Fruit fly (Drosophila melanogaster) whole organism, prepupa: Measurements from ENCODE around the gene CG12768.

Experiments
- CG10669 ChIP-seq: fragments of 200-800 bp; sonication (Bioruptor generic); optimal IDR thresholded peaks from 3 replicates; lab custom pipeline; 2018; ENCODE audit warnings: missing biosample characterization, mild to moderate bottlenecking, missing genetic modification characterization, moderate library complexity
- CG11294 ChIP-seq: fragments of 200-800 bp; sonication (Bioruptor generic); IDR thresholded peaks from 2 replicates; pipeline ENCODE4 v1.3.6; 2022; ENCODE audit warnings: missing biosample characterization, missing genetic modification characterization
- CG11902 ChIP-seq: fragments of 200-800 bp; sonication (Bioruptor generic); optimal IDR thresholded peaks from 3 replicates; lab custom pipeline; 2016; ENCODE audit warnings: missing biosample characterization, missing genetic modification characterization
- CG15336 ChIP-seq: fragments of 200-800 bp; sonication (Bioruptor generic); IDR thresholded peaks from 2 replicates; pipeline ENCODE4 v1.3.6; 2022; ENCODE audit warnings: missing biosample characterization, missing genetic modification characterization
- CG1621 ChIP-seq: fragments of 200-800 bp; sonication (Bioruptor generic); optimal IDR thresholded peaks from 3 replicates; lab custom pipeline; 2018; ENCODE audit warnings: missing biosample characterization, mild to moderate bottlenecking, missing genetic modification characterization
- CG16779 ChIP-seq: fragments of 200-800 bp; sonication (Bioruptor generic); optimal IDR thresholded peaks from 3 replicates; lab custom pipeline; 2017; ENCODE audit warnings: missing biosample characterization, mild to moderate bottlenecking, missing genetic modification characterization
- CG3032 ChIP-seq: fragments of 200-800 bp; optimal IDR thresholded peaks from 2 replicates; lab custom pipeline; 2019; ENCODE audit warnings: missing biosample characterization, mild to moderate bottlenecking, missing genetic modification characterization, moderate library complexity
- CG31627 ChIP-seq: fragments of 200-800 bp; sonication (Bioruptor generic); optimal IDR thresholded peaks from 3 replicates; lab custom pipeline; 2016; ENCODE audit warnings: missing biosample characterization, missing genetic modification characterization
- CG32006 ChIP-seq: fragments of 200-800 bp; sonication (Bioruptor generic); optimal IDR thresholded peaks from 3 replicates; lab custom pipeline; 2017; ENCODE audit warnings: missing biosample characterization, mild to moderate bottlenecking, missing genetic modification characterization
- CG3919 ChIP-seq: fragments of 200-800 bp; sonication (Bioruptor generic); optimal IDR thresholded peaks from 3 replicates; lab custom pipeline; 2016; ENCODE audit warnings: missing biosample characterization, missing genetic modification characterization
- CG6163 ChIP-seq: fragments of 200-800 bp; sonication (Bioruptor generic); IDR thresholded peaks from 3 replicates; pipeline ENCODE4 v1.3.6; 2022; ENCODE audit warnings: missing biosample characterization, missing genetic modification characterization
- CG6792 ChIP-seq: fragments of 200-800 bp; sonication (Bioruptor generic); optimal IDR thresholded peaks from 3 replicates; lab custom pipeline; 2016; ENCODE audit warnings: missing biosample characterization, missing genetic modification characterization
- CG6808 ChIP-seq: fragments of 200-800 bp; sonication (Bioruptor generic); optimal IDR thresholded peaks from 3 replicates; lab custom pipeline; 2017; ENCODE audit warnings: missing biosample characterization, missing genetic modification characterization, mild to moderate bottlenecking, moderate library complexity, missing genetic modification reagents
- CG6854 ChIP-seq: fragments of 200-800 bp; sonication (Bioruptor generic); optimal IDR thresholded peaks from 2 replicates; lab custom pipeline; 2017; ENCODE audit warnings: missing biosample characterization, mild to moderate bottlenecking, missing genetic modification characterization
- CG7368 ChIP-seq: fragments of 200-800 bp; sonication (Bioruptor generic); optimal IDR thresholded peaks from 3 replicates; lab custom pipeline; 2016; ENCODE audit warnings: missing biosample characterization, missing genetic modification characterization
- CG8119 ChIP-seq: fragments of 200-800 bp; sonication (Bioruptor generic); IDR thresholded peaks from 3 replicates; pipeline ENCODE4 v1.3.6; 2022; ENCODE audit warnings: missing biosample characterization, missing genetic modification characterization
- CG8319 ChIP-seq: fragments of 200-800 bp; sonication (Bioruptor generic); optimal IDR thresholded peaks from 3 replicates; lab custom pipeline; 2016; ENCODE audit warnings: missing biosample characterization, missing genetic modification characterization
- CG8632 ChIP-seq: fragments of 200-800 bp; sonication (Bioruptor generic); optimal IDR thresholded peaks from 3 replicates; lab custom pipeline; 2016; ENCODE audit warnings: missing biosample characterization, missing genetic modification characterization
- Eip75B ChIP-seq: fragments of 200-800 bp; sonication (Bioruptor generic); optimal IDR thresholded peaks from 3 replicates; lab custom pipeline; 2016; ENCODE audit warnings: missing biosample characterization, missing genetic modification characterization
- Eip78C ChIP-seq: fragments of 200-800 bp; sonication (Bioruptor generic); peaks from one replicate; lab custom pipeline; 2016; ENCODE audit warnings: missing biosample characterization, missing genetic modification characterization
- Eip93F ChIP-seq: fragments of 200-800 bp; sonication (Bioruptor generic); optimal IDR thresholded peaks from 2 replicates; lab custom pipeline; 2016; ENCODE audit warnings: missing biosample characterization, mild to moderate bottlenecking, missing genetic modification characterization
- Ets96B ChIP-seq: fragments of 200-800 bp; optimal IDR thresholded peaks from 2 replicates; lab custom pipeline; 2019; ENCODE audit warnings: missing biosample characterization, mild to moderate bottlenecking, missing genetic modification characterization, moderate library complexity
- Hr38 ChIP-seq: sonication (Bioruptor generic); optimal IDR thresholded peaks from 2 replicates; lab custom pipeline; 2016; ENCODE audit warnings: missing biosample characterization, missing genetic modification characterization
- Hr39 ChIP-seq: fragments of 200-800 bp; sonication (Bioruptor generic); optimal IDR thresholded peaks from 2 replicates; lab custom pipeline; 2016; ENCODE audit warnings: missing biosample characterization, missing genetic modification characterization
- Hr4 ChIP-seq: fragments of 200-800 bp; sonication (Bioruptor generic); optimal IDR thresholded peaks from 3 replicates; lab custom pipeline; 2016; ENCODE audit warnings: missing biosample characterization, missing genetic modification characterization
- Lpt ChIP-seq: fragments of 200-800 bp; sonication (Bioruptor generic); optimal IDR thresholded peaks from 3 replicates; lab custom pipeline; 2016; ENCODE audit warnings: missing biosample characterization, missing genetic modification characterization
- Met ChIP-seq: fragments of 200-800 bp; sonication (Bioruptor generic); optimal IDR thresholded peaks from 3 replicates; lab custom pipeline; 2016; ENCODE audit warnings: missing biosample characterization, missing genetic modification characterization
- OdsH ChIP-seq: fragments of 200-800 bp; sonication (Bioruptor generic); optimal IDR thresholded peaks from 3 replicates; lab custom pipeline; 2016; ENCODE audit warnings: missing biosample characterization, missing genetic modification characterization
- Smox ChIP-seq: fragments of 200-800 bp; sonication (Bioruptor generic); optimal IDR thresholded peaks from 3 replicates; lab custom pipeline; 2016; ENCODE audit warnings: missing biosample characterization, missing genetic modification characterization
- Sox102F ChIP-seq: fragments of 200-800 bp; sonication (Bioruptor generic); optimal IDR thresholded peaks from 2 replicates; lab custom pipeline; 2016; ENCODE audit warnings: missing biosample characterization, mild to moderate bottlenecking, missing genetic modification characterization
- Sox15 ChIP-seq: fragments of 200-800 bp; sonication (Bioruptor generic); optimal IDR thresholded peaks from 3 replicates; lab custom pipeline; 2016; ENCODE audit warnings: missing biosample characterization, missing genetic modification characterization
- acj6 ChIP-seq: fragments of 200-800 bp; sonication (Bioruptor generic); optimal IDR thresholded peaks from 3 replicates; lab custom pipeline; 2016; ENCODE audit warnings: missing biosample characterization, missing genetic modification characterization
- cyc ChIP-seq: fragments of 200-800 bp; sonication (Bioruptor generic); optimal IDR thresholded peaks from 3 replicates; lab custom pipeline; 2016; ENCODE audit warnings: missing biosample characterization, missing genetic modification characterization
- dac ChIP-seq: fragments of 200-800 bp; sonication (Bioruptor generic); optimal IDR thresholded peaks from 2 replicates; lab custom pipeline; 2017; ENCODE audit warnings: missing biosample characterization, mild to moderate bottlenecking, missing genetic modification characterization
- dsx ChIP-seq: fragments of 200-800 bp; optimal IDR thresholded peaks from 3 replicates; lab custom pipeline; 2019; ENCODE audit warnings: missing biosample characterization, mild to moderate bottlenecking, missing genetic modification characterization, moderate library complexity; ENCODE audit not compliant: poor library complexity, severe bottlenecking
- eg ChIP-seq: fragments of 200-800 bp; sonication (Bioruptor generic); IDR thresholded peaks from 3 replicates; pipeline ENCODE4 v1.3.6; 2022; ENCODE audit warnings: missing biosample characterization, missing genetic modification characterization
- esn ChIP-seq: fragments of 200-800 bp; sonication (Bioruptor generic); optimal IDR thresholded peaks from 2 replicates; lab custom pipeline; 2016; ENCODE audit warnings: missing biosample characterization, mild to moderate bottlenecking, missing genetic modification characterization, moderate library complexity
- fd85E ChIP-seq: fragments of 200-800 bp; sonication (Bioruptor generic); optimal IDR thresholded peaks from 3 replicates; lab custom pipeline; 2016; ENCODE audit warnings: missing biosample characterization, missing genetic modification characterization
- fkh ChIP-seq: fragments of 200-800 bp; sonication (Bioruptor generic); optimal IDR thresholded peaks from 3 replicates; lab custom pipeline; 2017; ENCODE audit warnings: missing biosample characterization, mild to moderate bottlenecking, missing genetic modification characterization, moderate library complexity
- net ChIP-seq: fragments of 200-800 bp; sonication (Bioruptor generic); optimal IDR thresholded peaks from 3 replicates; lab custom pipeline; 2016; ENCODE audit warnings: missing biosample characterization, missing genetic modification characterization
- salr ChIP-seq, 2 experiments: fragments of 200-800 bp; sonication (Bioruptor generic); optimal IDR thresholded peaks; 3 replicates each; lab custom pipeline; 2016 to 2018; ENCODE audit warnings: missing biosample characterization in 2 of 2, missing genetic modification characterization in 2 of 2, mild to moderate bottlenecking in 1 of 2
- ss ChIP-seq, 2 experiments: fragments of 200-800 bp; sonication (Bioruptor generic); optimal IDR thresholded peaks; 2 replicates in 1 of 2; 3 replicates in 1 of 2; lab custom pipeline; 2017 to 2018; ENCODE audit warnings: mild to moderate bottlenecking in 2 of 2, missing biosample characterization in 2 of 2, missing genetic modification characterization in 2 of 2, moderate library complexity in 1 of 2
- svp ChIP-seq: fragments of 200-800 bp; sonication (Bioruptor generic); peaks from one replicate; lab custom pipeline; 2016; ENCODE audit warnings: missing biosample characterization, missing genetic modification characterization
- vri ChIP-seq: fragments of 200-800 bp; sonication (Bioruptor generic); optimal IDR thresholded peaks from 3 replicates; lab custom pipeline; 2016; ENCODE audit warnings: missing biosample characterization, mild to moderate bottlenecking, missing genetic modification characterization

Gene CG12768

dm6 chr3L:22871845-22872361 is 38.4 kb upstream of the CG12768 start, which contains the start of the genes CG11109 and Arf1:
Gene CG11109 (plus strand): TSS chr3L:22872200.
Gene Arf1 (minus strand): TSS chr3L:22872231.
- peak; percentile 9 for TF ChIP-seq CG6808 (GFP tag; lab: Kevin White, UChicago)
- peak; percentile 18 for TF ChIP-seq esn (GFP tag; lab: Kevin White, UChicago)
- TF ChIP-seq Eip78C (GFP tag; lab: Kevin White, UChicago), result peak; percentile 24
- peak; percentile 79 for TF ChIP-seq svp (GFP tag; lab: Kevin White, UChicago)
- no peak for TF ChIP-seq CG15336
- TF ChIP-seq CG6163, result peak; percentile 23; the same call in 1 of the 3 replicates
- TF ChIP-seq CG6854 (GFP tag; lab: Kevin White, UChicago), result peak; percentile 54
- 0 out of 3 replicates have a peak, but pooled peaks have one; percentile 27 for TF ChIP-seq CG8119 (GFP tag; lab: Robert Waterston, UW)
- TF ChIP-seq CG3919, result no peak
- TF ChIP-seq CG1621 (tag; lab: Kevin White, UChicago), result peak; percentile 15
- peak; percentile 3 for TF ChIP-seq CG31627 (GFP tag; lab: Kevin White, UChicago)
- TF ChIP-seq ss (GFP tag; optimal IDR thresholded peaks at IDR 0.05; lab: Kevin White, UChicago), result peak in 1 of 2 experiments; percentile 15
- peak; percentile 1 for TF ChIP-seq dsx (GFP tag; lab: Kevin White, UChicago)
- TF ChIP-seq Lpt, result no peak
- TF ChIP-seq dac (GFP tag; lab: Kevin White, UChicago), result no peak
- peak; percentile 27 for TF ChIP-seq fkh

- TF ChIP-seq Eip93F (peak; percentile 18), CG6792 (no peak), CG6163 (0 out of 3 replicates have a peak, but pooled peaks have one; percentile 10), Sox102F (GFP tag; lab: Kevin White, UChicago) (no peak), dac (GFP tag; lab: Kevin White, UChicago) (no peak), vri (GFP tag; lab: Kevin White, UChicago) (no peak), acj6 (GFP tag; lab: Kevin White, UChicago) (no peak), net (no peak), CG8632 (no peak), CG16779 (peak; percentile 8)
Observed at dm6 chr3L:22877934-22878333, 32.4 kb upstream of the CG12768 start.

dm6 chr3L:22878723-22879343 is 31.5 kb upstream of the CG12768 start, which contains the start of the genes Chro and Ssl1:
Gene Chro (minus strand): TSS chr3L:22878984.
Gene Ssl1 (plus strand): TSS chr3L:22879089.
- TF ChIP-seq Sox102F (GFP tag; lab: Kevin White, UChicago) (peak; percentile 100), Ets96B (tag; lab: Kevin White, UChicago) (peak; percentile 100), svp (GFP tag; lab: Kevin White, UChicago) (peak; percentile 100), Hr38 (GFP tag; lab: Kevin White, UChicago) (peak; percentile 100), CG11294 (GFP tag; lab: Robert Waterston, UW) (peak; percentile 99), CG16779 (peak; percentile 99), Hr39 (GFP tag; lab: Kevin White, UChicago) (peak; percentile 100), CG8319 (GFP tag; lab: Kevin White, UChicago) (peak; percentile 100), Hr4 (GFP tag; lab: Kevin White, UChicago) (peak; percentile 100), CG10669 (peak; percentile 100), ss (GFP tag; optimal IDR thresholded peaks at IDR 0.05; lab: Kevin White, UChicago) (peak; percentile 99 to 100), Sox15 (GFP tag; lab: Kevin White, UChicago) (peak; percentile 100), CG8632 (peak; percentile 100), net (peak; percentile 100), Eip78C (GFP tag; lab: Kevin White, UChicago) (peak; percentile 100), Smox (peak; percentile 100), CG1621 (tag; lab: Kevin White, UChicago) (peak; percentile 100), CG11902 (GFP tag; lab: Kevin White, UChicago) (peak; percentile 100), CG8119 (GFP tag; lab: Robert Waterston, UW) (peak; percentile 100), Eip75B (GFP tag; lab: Kevin White, UChicago) (peak; percentile 100), CG6163 (peak; percentile 100), CG3032 (tag; lab: Kevin White, UChicago) (peak; percentile 100), CG6792 (peak; percentile 100), CG7368 (GFP tag; lab: Kevin White, UChicago) (peak; percentile 100), OdsH (peak; percentile 100), Met (peak; percentile 100), CG32006 (peak; percentile 100), eg (GFP tag; lab: Robert Waterston, UW) (peak; percentile 100), CG3919 (peak; percentile 100), cyc (GFP tag; lab: Kevin White, UChicago) (peak; percentile 100), fd85E (GFP tag; lab: Kevin White, UChicago) (peak; percentile 99), salr (GFP tag; optimal IDR thresholded peaks at IDR 0.05; lab: Kevin White, UChicago) (peak; percentile 100), dac (GFP tag; lab: Kevin White, UChicago) (peak; percentile 100), acj6 (GFP tag; lab: Kevin White, UChicago) (peak; percentile 100)
